Worm (Caenorhabditis elegans) whole organism, L1 larva: ENCODE measurements around the gene cpg-18.

Experiments used
- C16A3.4 ChIP-seq: fragments of 150-350 bp; optimal IDR thresholded peaks from 2 replicates; lab custom pipeline; 2014; ENCODE audit warnings: missing biosample characterization, missing genetic modification characterization
- C34B4.2 ChIP-seq: sonication (generic microtip); optimal IDR thresholded peaks from 2 replicates; lab custom pipeline; 2017; ENCODE audit warnings: mild to moderate bottlenecking, missing genetic modification characterization, missing compliant biosample characterization
- aly-2 ChIP-seq: fragments of 150-350 bp; optimal IDR thresholded peaks from 2 replicates; lab custom pipeline; 2014; ENCODE audit warnings: missing biosample characterization, missing genetic modification characterization
- blmp-1 ChIP-seq: fragments of 150-350 bp; optimal IDR thresholded peaks from 2 replicates; lab custom pipeline; 2014; ENCODE audit warnings: missing biosample characterization, missing genetic modification characterization
- ceh-82 ChIP-seq, 3 experiments: fragments of 150-350 bp in 1 of 3; sonication (generic microtip) in 2 of 3; optimal IDR thresholded peaks; 2 replicates each; lab custom pipeline; 2014 to 2017; ENCODE audit warnings: missing biosample characterization in 3 of 3, missing genetic modification characterization in 3 of 3
- ceh-88 ChIP-seq: fragments of 200-800 bp; sonication (Bioruptor generic); IDR thresholded peaks from 2 replicates; pipeline ENCODE4 v1.3.6; 2022; ENCODE audit warnings: missing genetic modification characterization, missing compliant biosample characterization
- ceh-90 ChIP-seq: sonication (generic microtip); optimal IDR thresholded peaks from 2 replicates; lab custom pipeline; 2016; ENCODE audit warnings: missing genetic modification characterization, missing compliant biosample characterization
- dsc-1 ChIP-seq: sonication (generic microtip); optimal IDR thresholded peaks from 2 replicates; lab custom pipeline; 2016; ENCODE audit warnings: mild to moderate bottlenecking, missing genetic modification characterization, missing compliant biosample characterization
- efl-3 ChIP-seq: fragments of 200-800 bp; sonication (Bioruptor generic); optimal IDR thresholded peaks from 2 replicates; lab custom pipeline; 2018; ENCODE audit warnings: mild to moderate bottlenecking, missing genetic modification characterization, missing compliant biosample characterization
- egl-13 ChIP-seq: sonication (generic microtip); optimal IDR thresholded peaks from 2 replicates; lab custom pipeline; 2016; ENCODE audit warnings: missing genotype, missing genetic modification reagents, missing genetic modification characterization, missing compliant biosample characterization
- elt-2 ChIP-seq: sonication (generic microtip); optimal IDR thresholded peaks from 2 replicates; lab custom pipeline; 2016; ENCODE audit warnings: missing genetic modification characterization, mild to moderate bottlenecking, inconsistent platforms, missing compliant biosample characterization, missing genetic modification reagents
- ets-5 ChIP-seq: fragments of 200-800 bp; sonication (Bioruptor generic); IDR thresholded peaks from 2 replicates; pipeline ENCODE4 v1.3.6; 2022; ENCODE audit warnings: missing genetic modification characterization, missing compliant biosample characterization
- fkh-4 ChIP-seq: sonication (generic microtip); optimal IDR thresholded peaks from 2 replicates; lab custom pipeline; 2016; ENCODE audit warnings: missing compliant biosample characterization, missing genetic modification characterization, borderline replicate concordance
- fos-1 ChIP-seq: fragments of 150-350 bp; optimal IDR thresholded peaks from 2 replicates; lab custom pipeline; 2014; ENCODE audit warnings: missing biosample characterization, missing genetic modification characterization
- hlh-17 ChIP-seq: fragments of 200-800 bp; sonication (Bioruptor generic); optimal IDR thresholded peaks from 2 replicates; lab custom pipeline; 2018; ENCODE audit warnings: missing genetic modification characterization, mild to moderate bottlenecking, missing compliant biosample characterization, moderate library complexity, borderline replicate concordance
- hlh-4 ChIP-seq: sonication (generic microtip); optimal IDR thresholded peaks from 2 replicates; lab custom pipeline; 2016; ENCODE audit warnings: mild to moderate bottlenecking, missing genetic modification characterization, missing compliant biosample characterization
- hpl-2 ChIP-seq: fragments of 150-350 bp; optimal IDR thresholded peaks from 2 replicates; lab custom pipeline; 2014; ENCODE audit warnings: missing biosample characterization, missing genetic modification reagents, missing genetic modification characterization
- irx-1 ChIP-seq: sonication (generic microtip); optimal IDR thresholded peaks from 2 replicates; lab custom pipeline; 2016; ENCODE audit warnings: missing genetic modification characterization, missing compliant biosample characterization
- lin-15B ChIP-seq: fragments of 150-350 bp; sonication (generic microtip); optimal IDR thresholded peaks from 3 replicates; lab custom pipeline; 2014; ENCODE audit warnings: missing biosample characterization, missing genetic modification characterization
- lin-35 ChIP-seq, 2 experiments: fragments of 150-350 bp; optimal IDR thresholded peaks; 2 replicates each; lab custom pipeline; 2014; ENCODE audit warnings: missing biosample characterization in 2 of 2, missing genetic modification characterization in 2 of 2, missing genetic modification reagents in 2 of 2
- mab-9 ChIP-seq: fragments of 200-800 bp; sonication (Bioruptor generic); IDR thresholded peaks from 2 replicates; pipeline ENCODE4 v1.3.6; 2022; ENCODE audit warnings: missing genetic modification reagents, missing genetic modification characterization, missing compliant biosample characterization
- mdl-1 ChIP-seq, 2 experiments: fragments of 150-350 bp; optimal IDR thresholded peaks; 2 replicates each; lab custom pipeline; 2014 to 2017; ENCODE audit warnings: missing biosample characterization in 2 of 2, missing genetic modification characterization in 2 of 2, inconsistent platforms in 1 of 2
- nhr-11 ChIP-seq: fragments of 150-350 bp; optimal IDR thresholded peaks from 2 replicates; lab custom pipeline; 2014; ENCODE audit warnings: missing biosample characterization, missing genetic modification characterization
- nhr-28 ChIP-seq: fragments of 150-350 bp; optimal IDR thresholded peaks from 2 replicates; lab custom pipeline; 2014; ENCODE audit warnings: missing biosample characterization, missing genetic modification characterization
- nhr-76 ChIP-seq: sonication (generic microtip); optimal IDR thresholded peaks from 2 replicates; lab custom pipeline; 2017; ENCODE audit warnings: missing biosample characterization, missing genetic modification characterization
- nhr-90 ChIP-seq: sonication (generic microtip); optimal IDR thresholded peaks from 2 replicates; lab custom pipeline; 2016; ENCODE audit warnings: mild to moderate bottlenecking, missing genetic modification characterization, missing compliant biosample characterization; ENCODE audit not compliant: poor library complexity
- pag-3 ChIP-seq: sonication (generic microtip); optimal IDR thresholded peaks from 2 replicates; lab custom pipeline; 2017; ENCODE audit warnings: missing genetic modification characterization, mild to moderate bottlenecking, missing compliant biosample characterization, antibody characterized with exemption, borderline replicate concordance; ENCODE audit not compliant: insufficient read depth
- rnt-1 ChIP-seq: sonication (generic microtip); optimal IDR thresholded peaks from 2 replicates; lab custom pipeline; 2016; ENCODE audit warnings: mild to moderate bottlenecking, missing genetic modification characterization, moderate library complexity, missing compliant biosample characterization
- snu-23 ChIP-seq: sonication (generic microtip); optimal IDR thresholded peaks from 2 replicates; lab custom pipeline; 2016; ENCODE audit warnings: missing genetic modification characterization, missing compliant biosample characterization
- sptf-1 ChIP-seq: fragments of 150-350 bp; optimal IDR thresholded peaks from 2 replicates; lab custom pipeline; 2014; ENCODE audit warnings: missing biosample characterization, missing genetic modification characterization
- swsn-7 ChIP-seq: sonication (generic microtip); optimal IDR thresholded peaks from 2 replicates; lab custom pipeline; 2016; ENCODE audit warnings: missing genetic modification characterization, missing compliant biosample characterization
- tbx-2 ChIP-seq: sonication (generic microtip); optimal IDR thresholded peaks from 2 replicates; lab custom pipeline; 2016; ENCODE audit warnings: missing genetic modification characterization, missing compliant biosample characterization
- tlp-1 ChIP-seq: fragments of 150-350 bp; optimal IDR thresholded peaks from 2 replicates; lab custom pipeline; 2014; ENCODE audit warnings: missing biosample characterization, missing genetic modification characterization
- unc-130 ChIP-seq: fragments of 150-350 bp; optimal IDR thresholded peaks from 2 replicates; lab custom pipeline; 2017; ENCODE audit warnings: missing biosample characterization, missing genetic modification characterization, inconsistent platforms
- unc-86 ChIP-seq: sonication (generic microtip); optimal IDR thresholded peaks from 2 replicates; lab custom pipeline; 2016; ENCODE audit warnings: missing genetic modification characterization, missing compliant biosample characterization
- xbp-1 ChIP-seq: sonication (generic microtip); optimal IDR thresholded peaks from 2 replicates; lab custom pipeline; 2016; ENCODE audit warnings: missing genetic modification characterization, missing compliant biosample characterization
- zip-4 ChIP-seq: fragments of 200-800 bp; sonication (Bioruptor generic); optimal IDR thresholded peaks from 2 replicates; lab custom pipeline; 2018; ENCODE audit warnings: mild to moderate bottlenecking, missing genetic modification characterization, moderate library complexity, missing compliant biosample characterization

cpg-18 gene

DNA sequence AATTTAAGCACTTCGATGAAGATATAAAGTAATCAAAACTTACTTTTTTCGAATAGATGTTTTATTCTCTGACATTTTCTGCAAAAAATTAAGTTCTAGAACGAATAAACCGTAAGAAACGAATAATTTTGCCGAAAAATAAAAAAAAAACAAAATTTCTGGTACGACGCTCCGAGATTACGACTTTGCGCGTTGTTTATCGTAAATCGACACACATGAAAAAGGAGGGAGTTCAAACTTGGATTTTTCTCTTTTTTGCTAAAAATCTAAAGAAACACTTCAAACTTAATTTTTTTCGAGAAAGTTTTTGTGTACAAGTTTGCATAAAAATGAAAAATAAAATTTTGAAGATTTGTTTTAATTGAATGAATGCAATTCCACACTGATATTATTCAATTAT, 3.2 kb upstream of the cpg-18 start, which contains the start of gene H35B03.2 (continued):
- TF ChIP-seq pag-3 (tag; lab: Kevin White, UChicago) (no peak), ceh-82 (tag; optimal IDR thresholded peaks at IDR 0.05; lab: Kevin White, UChicago) (peak; percentile 26 to 86 (median 67)), nhr-28 (tag; lab: Kevin White, UChicago) (no peak), tlp-1 (tag; lab: Kevin White, UChicago) (no peak), C16A3.4 (tag; lab: Kevin White, UChicago) (peak; percentile 57), nhr-90 (tag; lab: Kevin White, UChicago) (peak; percentile 70), nhr-11 (tag; lab: Kevin White, UChicago) (peak; percentile 26), unc-86 (tag; lab: Kevin White, UChicago) (peak; percentile 65), hlh-4 (tag; lab: Kevin White, UChicago) (no peak), hpl-2 (GFP tag; lab: Kevin White, UChicago) (no peak), sptf-1 (tag; lab: Kevin White, UChicago) (no peak)

DNA sequence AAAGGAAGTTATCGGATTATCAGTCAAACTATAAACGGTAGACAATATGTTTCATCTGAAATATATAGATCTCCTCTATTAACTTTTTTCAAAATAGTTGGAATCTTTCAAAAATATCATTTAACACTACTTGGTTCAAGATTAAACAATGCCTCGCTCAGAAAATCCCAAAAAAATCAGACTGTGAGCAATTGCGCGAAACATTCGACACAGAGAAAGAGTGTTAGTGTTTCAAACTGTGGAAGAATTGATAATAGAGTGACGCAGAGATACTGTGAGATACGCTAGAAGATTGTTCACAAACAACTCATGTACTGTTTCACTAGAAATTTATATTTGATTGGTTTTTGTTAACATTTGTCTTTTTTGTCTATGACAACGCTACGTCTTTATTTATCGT, 6.2 kb downstream of the cpg-18 start, which contains the start of gene chil-11:
chil-11 (plus strand) TSS at position 301 of the 400 bp plus-strand sequence.
- no peak for TF ChIP-seq lin-35 (GFP tag; optimal IDR thresholded peaks at IDR 0.05; lab: Kevin White, UChicago)
- TF ChIP-seq egl-13 (tag; lab: Kevin White, UChicago) = no peak
- TF ChIP-seq C34B4.2 = no peak
- no peak for TF ChIP-seq irx-1
- TF ChIP-seq mab-9 (GFP tag; lab: Robert Waterston, UW) = no peak
- no peak for TF ChIP-seq ets-5
- TF ChIP-seq efl-3 (GFP tag; lab: Kevin White, UChicago) = no peak
- TF ChIP-seq mdl-1 (tag; optimal IDR thresholded peaks at IDR 0.05; lab: Kevin White, UChicago) = no peak
- no peak for TF ChIP-seq ceh-90 (tag; lab: Kevin White, UChicago)
- no peak for TF ChIP-seq tbx-2
- TF ChIP-seq lin-15B (tag; lab: Kevin White, UChicago) = no peak
- no peak for TF ChIP-seq fos-1 (tag; lab: Kevin White, UChicago)
- TF ChIP-seq rnt-1 (tag; lab: Kevin White, UChicago) = no peak
- no peak for TF ChIP-seq dsc-1 (tag; lab: Kevin White, UChicago)
- no peak for TF ChIP-seq zip-4 (GFP tag; lab: Kevin White, UChicago)

DNA sequence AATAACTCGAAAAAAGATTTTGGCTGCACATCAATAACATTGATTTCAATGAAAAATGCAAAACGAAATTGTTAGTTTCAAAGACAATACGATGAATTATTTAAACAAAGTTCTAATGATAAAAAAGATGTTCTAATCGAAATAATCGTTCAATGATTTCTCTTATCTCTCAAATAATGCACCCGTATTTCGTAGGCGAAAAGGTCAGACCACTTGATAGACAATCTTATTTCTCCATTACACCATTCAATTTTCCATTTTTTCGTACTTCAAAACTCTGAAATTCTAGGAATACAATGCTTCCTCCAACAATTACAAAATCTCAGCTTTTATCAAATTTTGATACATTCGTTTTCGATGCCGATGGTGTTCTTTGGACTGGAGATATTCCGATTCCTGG, 9.3 kb downstream of the cpg-18 start, which contains the start of gene C45E5.1:
C45E5.1 (plus strand) TSS at position 290 of the 400 bp plus-strand sequence.
- TF ChIP-seq elt-2 (no peak), ceh-88 (GFP tag; lab: Robert Waterston, UW) (no peak), nhr-76 (tag; lab: Kevin White, UChicago) (no peak), fkh-4 (tag; lab: Kevin White, UChicago) (no peak), unc-86 (tag; lab: Kevin White, UChicago) (no peak), xbp-1 (tag; lab: Kevin White, UChicago) (no peak), ceh-90 (tag; lab: Kevin White, UChicago) (no peak), blmp-1 (tag; lab: Kevin White, UChicago) (no peak), hlh-17 (GFP tag; lab: Kevin White, UChicago) (no peak), aly-2 (tag; lab: Kevin White, UChicago) (no peak), irx-1 (no peak), unc-130 (tag; lab: Kevin White, UChicago) (no peak), snu-23 (GFP tag; lab: Kevin White, UChicago) (no peak), tlp-1 (tag; lab: Kevin White, UChicago) (no peak), swsn-7 (tag; lab: Kevin White, UChicago) (no peak)
- TF ChIP-seq, all 84 proteins: peak for 0
